Worm (Caenorhabditis elegans) whole organism, L4 larva: ENCODE results near the gene ska-3.

Source experiments
- F10B5.3 ChIP-seq: sonication (generic microtip); optimal IDR thresholded peaks from 2 replicates; lab custom pipeline; 2016; ENCODE audit warnings: mild to moderate bottlenecking, missing genetic modification characterization, missing compliant biosample characterization
- F37D6.2 ChIP-seq: sonication (generic microtip); optimal IDR thresholded peaks from 2 replicates; lab custom pipeline; 2016; ENCODE audit warnings: mild to moderate bottlenecking, missing genetic modification characterization, missing compliant biosample characterization
- T26A8.4 ChIP-seq: fragments of 200-800 bp; sonication (Bioruptor generic); IDR thresholded peaks from 2 replicates; pipeline ENCODE4 v1.3.6; 2022; ENCODE audit warnings: missing genetic modification characterization, missing compliant biosample characterization
- Y105C5A.15 ChIP-seq: fragments of 200-800 bp; sonication (Bioruptor generic); IDR thresholded peaks from 2 replicates; pipeline ENCODE4 v1.3.6; 2022; ENCODE audit warnings: missing genetic modification characterization, missing compliant biosample characterization
- ZK337.2 ChIP-seq: fragments of 200-800 bp; sonication (Bioruptor generic); IDR thresholded peaks from 2 replicates; pipeline ENCODE4 v1.3.6; 2022; ENCODE audit warnings: missing genetic modification reagents, missing genetic modification characterization, missing compliant biosample characterization
- aly-2 ChIP-seq: sonication (generic microtip); optimal IDR thresholded peaks from 2 replicates; lab custom pipeline; 2018; ENCODE audit warnings: missing biosample characterization, missing genetic modification characterization
- ama-1 ChIP-seq: fragments of 150-350 bp; optimal IDR thresholded peaks from 2 replicates; lab custom pipeline; 2014; ENCODE audit warnings: inconsistent platforms, mixed read lengths
- arid-1 ChIP-seq: fragments of 200-800 bp; sonication (Bioruptor generic); conservative IDR thresholded peaks from 2 replicates; pipeline ENCODE4 v1.3.6; 2022; ENCODE audit warnings: missing genetic modification reagents, missing genetic modification characterization, missing compliant biosample characterization
- attf-4 ChIP-seq: sonication (generic microtip); optimal IDR thresholded peaks from 3 replicates; lab custom pipeline; 2017; ENCODE audit warnings: missing biosample characterization, missing genetic modification characterization
- ceh-82 ChIP-seq: sonication (generic microtip); optimal IDR thresholded peaks from 2 replicates; lab custom pipeline; 2017; ENCODE audit warnings: missing biosample characterization, missing genetic modification characterization
- ctbp-1 ChIP-seq: fragments of 200-800 bp; sonication (Bioruptor generic); IDR thresholded peaks from 2 replicates; pipeline ENCODE4 v1.3.6; 2022; ENCODE audit warnings: missing genetic modification reagents, missing genetic modification characterization, missing compliant biosample characterization
- daf-19 ChIP-seq: fragments of 200-800 bp; sonication (Bioruptor generic); conservative IDR thresholded peaks from 2 replicates; pipeline ENCODE4 v1.3.6; 2022; ENCODE audit warnings: missing genetic modification characterization, missing compliant biosample characterization
- daf-8 ChIP-seq: fragments of 200-800 bp; sonication (Bioruptor generic); IDR thresholded peaks from 2 replicates; pipeline ENCODE4 v1.3.6; 2022; ENCODE audit warnings: missing genetic modification characterization, missing compliant biosample characterization
- dmd-9 ChIP-seq: fragments of 200-800 bp; sonication (Bioruptor generic); IDR thresholded peaks from 2 replicates; pipeline ENCODE4 v1.3.6; 2022; ENCODE audit warnings: missing genetic modification reagents, missing genetic modification characterization, missing compliant biosample characterization
- dve-1 ChIP-seq: sonication (generic microtip); optimal IDR thresholded peaks from 2 replicates; lab custom pipeline; 2017; ENCODE audit warnings: antibody characterized with exemption, mild to moderate bottlenecking, missing genetic modification characterization, missing compliant biosample characterization; ENCODE audit not compliant: insufficient read depth
- egl-43 ChIP-seq: fragments of 200-800 bp; sonication (Bioruptor generic); IDR thresholded peaks from 2 replicates; pipeline ENCODE4 v1.3.6; 2022; ENCODE audit warnings: missing genetic modification reagents, missing genetic modification characterization, missing compliant biosample characterization
- fkh-10 ChIP-seq: fragments of 150-350 bp; optimal IDR thresholded peaks from 2 replicates; lab custom pipeline; 2014; ENCODE audit warnings: missing biosample characterization, missing genetic modification reagents, missing genetic modification characterization
- fos-1 ChIP-seq: fragments of 150-350 bp; optimal IDR thresholded peaks from 2 replicates; lab custom pipeline; 2014; ENCODE audit warnings: missing biosample characterization, missing genetic modification characterization
- gei-8 ChIP-seq: fragments of 200-800 bp; sonication (Bioruptor generic); optimal IDR thresholded peaks from 2 replicates; lab custom pipeline; 2018; ENCODE audit warnings: mild to moderate bottlenecking, missing genetic modification characterization, missing compliant biosample characterization
- lin-1 ChIP-seq: fragments of 200-800 bp; sonication (Bioruptor generic); IDR thresholded peaks from 2 replicates; pipeline ENCODE4 v1.3.6; 2022; ENCODE audit warnings: missing genetic modification reagents, missing genetic modification characterization, missing compliant biosample characterization
- lin-13 ChIP-seq: fragments of 150-350 bp; optimal IDR thresholded peaks from 2 replicates; lab custom pipeline; 2014; ENCODE audit warnings: missing biosample characterization, missing genetic modification reagents, missing genetic modification characterization
- lin-15B ChIP-seq: fragments of 150-350 bp; sonication (generic microtip); optimal IDR thresholded peaks from 3 replicates; lab custom pipeline; 2014; ENCODE audit warnings: missing biosample characterization, missing genetic modification characterization
- lin-29 ChIP-seq: fragments of 200-800 bp; sonication (Bioruptor generic); IDR thresholded peaks from 2 replicates; pipeline ENCODE4 v1.3.6; 2022; ENCODE audit warnings: missing genetic modification reagents, missing genetic modification characterization, missing compliant biosample characterization
- lin-38 ChIP-seq: fragments of 200-800 bp; sonication (Bioruptor generic); IDR thresholded peaks from 2 replicates; pipeline ENCODE4 v1.3.6; 2022; ENCODE audit warnings: missing genetic modification reagents, missing genetic modification characterization, missing compliant biosample characterization
- lsy-2 ChIP-seq, 2 experiments: fragments of 150-350 bp in 1 of 2; sonication (generic microtip) in 1 of 2; optimal IDR thresholded peaks; 2 replicates each; lab custom pipeline; 2014 to 2017; ENCODE audit warnings: missing biosample characterization in 2 of 2, missing genetic modification characterization in 2 of 2
- mdl-1 ChIP-seq, 2 experiments: fragments of 150-350 bp in 1 of 2; sonication (generic microtip) in 1 of 2; optimal IDR thresholded peaks; 2 replicates each; lab custom pipeline; 2014 to 2017; ENCODE audit warnings: missing biosample characterization in 2 of 2, missing genetic modification characterization in 2 of 2
- mdt-29 ChIP-seq: fragments of 200-800 bp; sonication (Bioruptor generic); IDR thresholded peaks from 2 replicates; pipeline ENCODE4 v1.3.6; 2022; ENCODE audit warnings: missing genetic modification reagents, missing genetic modification characterization, missing compliant biosample characterization
- mep-1 ChIP-seq: fragments of 150-350 bp; sonication (generic microtip); optimal IDR thresholded peaks from 3 replicates; lab custom pipeline; 2014; ENCODE audit warnings: missing biosample characterization, missing genetic modification characterization
- mes-2 ChIP-seq: sonication (generic microtip); optimal IDR thresholded peaks from 2 replicates; lab custom pipeline; 2016; ENCODE audit warnings: missing genotype, mild to moderate bottlenecking, missing genetic modification characterization, missing compliant biosample characterization; ENCODE audit not compliant: poor library complexity, severe bottlenecking
- nhr-11 ChIP-seq: fragments of 150-350 bp; optimal IDR thresholded peaks from 2 replicates; lab custom pipeline; 2014; ENCODE audit warnings: missing biosample characterization, missing genetic modification characterization
- nhr-111 ChIP-seq: fragments of 200-800 bp; sonication (Bioruptor generic); optimal IDR thresholded peaks from 2 replicates; lab custom pipeline; 2018; ENCODE audit warnings: mild to moderate bottlenecking, missing genetic modification characterization, missing compliant biosample characterization
- nhr-237 ChIP-seq: sonication (generic microtip); optimal IDR thresholded peaks from 2 replicates; lab custom pipeline; 2017; ENCODE audit warnings: missing biosample characterization, missing genetic modification characterization
- nhr-25 ChIP-seq: sonication (generic microtip); optimal IDR thresholded peaks from 2 replicates; lab custom pipeline; 2017; ENCODE audit warnings: missing genetic modification characterization, mild to moderate bottlenecking, missing compliant biosample characterization, antibody characterized with exemption, moderate library complexity, borderline replicate concordance; ENCODE audit not compliant: insufficient read depth
- nhr-28 ChIP-seq: fragments of 150-350 bp; optimal IDR thresholded peaks from 2 replicates; lab custom pipeline; 2014; ENCODE audit warnings: missing biosample characterization, missing genetic modification characterization
- nhr-41 ChIP-seq: fragments of 200-800 bp; sonication (Bioruptor generic); IDR thresholded peaks from 2 replicates; pipeline ENCODE4 v1.3.6; 2022; ENCODE audit warnings: missing genetic modification reagents, missing genetic modification characterization, missing compliant biosample characterization
- nhr-76 ChIP-seq: fragments of 150-350 bp; optimal IDR thresholded peaks from 2 replicates; lab custom pipeline; 2014; ENCODE audit warnings: missing biosample characterization, missing genetic modification characterization
- pha-4 ChIP-seq, 2 experiments: fragments of 150-350 bp in 1 of 2; fragments of 200-800 bp in 1 of 2; sonication (Bioruptor generic) in 1 of 2; IDR thresholded peaks in 1 of 2; optimal IDR thresholded peaks in 1 of 2; 2 replicates each; pipeline versions ENCODE4 v1.3.6 to Lab custom; 2014 to 2022; ENCODE audit warnings: missing genetic modification characterization in 2 of 2, missing genetic modification reagents in 2 of 2, missing biosample characterization in 1 of 2, missing compliant biosample characterization in 1 of 2
- php-3 ChIP-seq: fragments of 200-800 bp; sonication (Bioruptor generic); IDR thresholded peaks from 2 replicates; pipeline ENCODE4 v1.3.6; 2022; ENCODE audit warnings: missing genetic modification reagents, missing genetic modification characterization, missing compliant biosample characterization
- saeg-2 ChIP-seq: fragments of 200-800 bp; sonication (Bioruptor generic); IDR thresholded peaks from 2 replicates; pipeline ENCODE4 v1.3.6; 2022; ENCODE audit warnings: missing genetic modification reagents, missing genetic modification characterization, missing compliant biosample characterization
- skn-1 ChIP-seq: fragments of 150-350 bp; optimal IDR thresholded peaks from 2 replicates; lab custom pipeline; 2014; ENCODE audit warnings: missing biosample characterization, missing genetic modification characterization
- snpc-1.2 ChIP-seq: fragments of 200-800 bp; sonication (Bioruptor generic); IDR thresholded peaks from 2 replicates; pipeline ENCODE4 v1.3.6; 2022; ENCODE audit warnings: missing genetic modification reagents, missing genetic modification characterization, missing compliant biosample characterization
- snpc-4 ChIP-seq: fragments of 150-350 bp; optimal IDR thresholded peaks from 2 replicates; lab custom pipeline; 2014; ENCODE audit warnings: missing biosample characterization, missing genetic modification characterization
- spr-1 ChIP-seq: sonication (generic microtip); optimal IDR thresholded peaks from 2 replicates; lab custom pipeline; 2016; ENCODE audit warnings: mild to moderate bottlenecking, missing genetic modification characterization, missing compliant biosample characterization
- spr-3 ChIP-seq: fragments of 200-800 bp; sonication (Bioruptor generic); optimal IDR thresholded peaks from 2 replicates; lab custom pipeline; 2018; ENCODE audit warnings: mild to moderate bottlenecking, missing genetic modification characterization, missing compliant biosample characterization
- tag-97 ChIP-seq: fragments of 200-800 bp; sonication (Bioruptor generic); IDR thresholded peaks from 2 replicates; pipeline ENCODE4 v1.3.6; 2022; ENCODE audit warnings: missing genetic modification characterization, missing compliant biosample characterization
- unc-130 ChIP-seq: sonication (generic microtip); optimal IDR thresholded peaks from 2 replicates; lab custom pipeline; 2016; ENCODE audit warnings: missing genetic modification reagents, missing genetic modification characterization, missing compliant biosample characterization
- unc-39 ChIP-seq: sonication (generic microtip); optimal IDR thresholded peaks from 2 replicates; lab custom pipeline; 2017; ENCODE audit warnings: missing biosample characterization, missing genetic modification characterization
- vab-7 ChIP-seq: fragments of 200-800 bp; sonication (Bioruptor generic); IDR thresholded peaks from 2 replicates; pipeline ENCODE4 v1.3.6; 2022; ENCODE audit warnings: missing genetic modification reagents, missing genetic modification characterization, missing compliant biosample characterization
- zag-1 ChIP-seq: fragments of 150-350 bp; optimal IDR thresholded peaks from 2 replicates; lab custom pipeline; 2014; ENCODE audit warnings: missing biosample characterization, missing genetic modification characterization
- zfp-3 ChIP-seq: fragments of 200-800 bp; sonication (Bioruptor generic); conservative IDR thresholded peaks from 2 replicates; pipeline ENCODE4 v1.3.6; 2022; ENCODE audit warnings: missing genetic modification reagents, missing genetic modification characterization, missing compliant biosample characterization
- zip-2 ChIP-seq: fragments of 150-350 bp; optimal IDR thresholded peaks from 2 replicates; lab custom pipeline; 2014; ENCODE audit warnings: missing biosample characterization, missing genetic modification characterization

ska-3 gene

ce11 chrIII:5678935-5679334, at the start of gene ska-3, which contains the start of gene rps-12 (continued):
- TF ChIP-seq ZK337.2: peak; percentile 75; the same call in 1 of the 2 replicates
- TF ChIP-seq mdt-29 (GFP tag; lab: Robert Waterston, UW): peak; percentile 90
- peak; percentile 4 for TF ChIP-seq attf-4 (tag; lab: Kevin White, UChicago)
- no peak for TF ChIP-seq Y105C5A.15 (GFP tag; lab: Robert Waterston, UW)
- peak; percentile 58 for TF ChIP-seq snpc-4
- TF ChIP-seq nhr-76: peak; percentile 75
- peak; percentile 97 for TF ChIP-seq nhr-25 (tag; lab: Kevin White, UChicago)
- peak; percentile 68; the same call in 1 of the 2 replicates for TF ChIP-seq snpc-1.2 (GFP tag; lab: Robert Waterston, UW)
- peak; percentile 86 for TF ChIP-seq zag-1 (tag; lab: Kevin White, UChicago)
- no peak for TF ChIP-seq aly-2 (tag; lab: Kevin White, UChicago)
- TF ChIP-seq dve-1 (tag; lab: Kevin White, UChicago): peak; percentile 100
- TF ChIP-seq tag-97 (GFP tag; lab: Robert Waterston, UW): no peak
- peak; percentile 97 for TF ChIP-seq lin-15B (tag; lab: Kevin White, UChicago)
- no peak for TF ChIP-seq nhr-111 (GFP tag; lab: Kevin White, UChicago)
- peak; percentile 94 for TF ChIP-seq pha-4 (GFP tag; IDR thresholded peaks at IDR 0.05; lab: Robert Waterston, UW)
- TF ChIP-seq pha-4 (tag; optimal IDR thresholded peaks at IDR 0.05; lab: Kevin White, UChicago): peak; percentile 99
- peak; percentile 67 for TF ChIP-seq nhr-237 (tag; lab: Kevin White, UChicago)
- peak; percentile 98 for TF ChIP-seq arid-1 (GFP tag; lab: Robert Waterston, UW)
- peak; percentile 85 for TF ChIP-seq saeg-2 (GFP tag; lab: Robert Waterston, UW)
- no peak for TF ChIP-seq skn-1
- peak; percentile 78 for TF ChIP-seq lin-1 (GFP tag; lab: Robert Waterston, UW)
- TF ChIP-seq nhr-41 (GFP tag; lab: Robert Waterston, UW): 0 out of 2 replicates have a peak, but pooled peaks have one; percentile 62
- TF ChIP-seq daf-8 (GFP tag; lab: Robert Waterston, UW): no peak
- TF ChIP-seq ama-1: peak; percentile 91
- no peak for TF ChIP-seq unc-39
- TF ChIP-seq F37D6.2 (tag; lab: Kevin White, UChicago): peak; percentile 93
- no peak for TF ChIP-seq ceh-82
- TF ChIP-seq egl-43 (GFP tag; lab: Robert Waterston, UW): peak; percentile 89
- peak; percentile 79; the same call in 1 of the 2 replicates for TF ChIP-seq daf-19
- peak; percentile 89 for TF ChIP-seq unc-130 (GFP tag; lab: Kevin White, UChicago)
- TF ChIP-seq T26A8.4: peak; percentile 97
- peak; percentile 90 to 97 for TF ChIP-seq mdl-1 (tag; optimal IDR thresholded peaks at IDR 0.05; lab: Kevin White, UChicago)
- TF ChIP-seq php-3 (GFP tag; lab: Robert Waterston, UW): peak; percentile 64
- peak; percentile 100 for TF ChIP-seq lin-38 (GFP tag; lab: Robert Waterston, UW)
- TF ChIP-seq zfp-3 (GFP tag; lab: Robert Waterston, UW): peak; percentile 96
- TF ChIP-seq lin-29 (GFP tag; lab: Robert Waterston, UW): peak; percentile 89
- TF ChIP-seq F10B5.3: peak; percentile 72
- peak; percentile 97 for TF ChIP-seq nhr-28 (tag; lab: Kevin White, UChicago)
- peak; percentile 94 for TF ChIP-seq spr-1
- peak; percentile 98 for TF ChIP-seq mes-2 (tag; lab: Kevin White, UChicago)
- peak; percentile 88 for TF ChIP-seq vab-7 (GFP tag; lab: Robert Waterston, UW)
- peak; percentile 100 for TF ChIP-seq nhr-11 (tag; lab: Kevin White, UChicago)
- TF ChIP-seq zip-2: peak; percentile 88
- peak; percentile 55 for TF ChIP-seq fos-1 (tag; lab: Kevin White, UChicago)
- TF ChIP-seq lin-13 (GFP tag; lab: Kevin White, UChicago): peak; percentile 97
- peak; percentile 63 for TF ChIP-seq gei-8 (GFP tag; lab: Kevin White, UChicago)
- peak; percentile 99 for TF ChIP-seq mep-1
- peak; percentile 99 for TF ChIP-seq fkh-10 (GFP tag; lab: Kevin White, UChicago)
- TF ChIP-seq spr-3 (GFP tag; lab: Kevin White, UChicago): peak; percentile 94
- TF ChIP-seq dmd-9 (GFP tag; lab: Robert Waterston, UW): peak; percentile 96
- peak; percentile 95 for TF ChIP-seq ctbp-1 (GFP tag; lab: Robert Waterston, UW)
- TF ChIP-seq lsy-2 (tag; optimal IDR thresholded peaks at IDR 0.05; lab: Kevin White, UChicago): peak; percentile 92 to 98
